Worm (Caenorhabditis elegans) whole organism, L3 larva: ENCODE measurements around the gene T08D10.4.

Experiments
- R02D3.7 ChIP-seq: fragments of 150-350 bp; optimal IDR thresholded peaks from 2 replicates; lab custom pipeline; 2014; ENCODE audit warnings: missing biosample characterization, missing genetic modification characterization
- ZK546.5 ChIP-seq: sonication (generic microtip); optimal IDR thresholded peaks from 2 replicates; lab custom pipeline; 2017; ENCODE audit warnings: missing biosample characterization, missing genetic modification characterization
- aly-2 ChIP-seq: fragments of 150-350 bp; optimal IDR thresholded peaks from 2 replicates; lab custom pipeline; 2014; ENCODE audit warnings: missing biosample characterization, missing genetic modification characterization
- ama-1 ChIP-seq: fragments of 150-350 bp; optimal IDR thresholded peaks from 2 replicates; lab custom pipeline; 2018
- ceh-28 ChIP-seq: fragments of 150-350 bp; optimal IDR thresholded peaks from 2 replicates; lab custom pipeline; 2014; ENCODE audit warnings: missing biosample characterization, missing genetic modification reagents, missing genetic modification characterization
- ceh-82 ChIP-seq: fragments of 150-350 bp; optimal IDR thresholded peaks from 2 replicates; lab custom pipeline; 2014; ENCODE audit warnings: missing biosample characterization, missing genetic modification characterization
- ceh-9 ChIP-seq: sonication (generic microtip); optimal IDR thresholded peaks from 2 replicates; lab custom pipeline; 2018; ENCODE audit warnings: missing biosample characterization, missing genetic modification characterization
- daf-12 ChIP-seq: fragments of 150-350 bp; optimal IDR thresholded peaks from 2 replicates; lab custom pipeline; 2014; ENCODE audit warnings: missing biosample characterization, missing genetic modification reagents, missing genetic modification characterization
- egl-27 ChIP-seq: sonication (generic microtip); optimal IDR thresholded peaks from 4 replicates; lab custom pipeline; 2017; ENCODE audit warnings: missing biosample characterization, missing genetic modification reagents, missing genetic modification characterization
- egl-5 ChIP-seq: fragments of 150-350 bp; optimal IDR thresholded peaks from 2 replicates; lab custom pipeline; 2017; ENCODE audit warnings: missing biosample characterization, missing genetic modification reagents, missing genetic modification characterization, inconsistent platforms
- elt-1 ChIP-seq: fragments of 150-350 bp; optimal IDR thresholded peaks from 2 replicates; lab custom pipeline; 2014; ENCODE audit warnings: missing biosample characterization, missing genetic modification characterization
- elt-2 ChIP-seq: sonication (generic microtip); optimal IDR thresholded peaks from 2 replicates; lab custom pipeline; 2016; ENCODE audit warnings: missing genetic modification reagents, mild to moderate bottlenecking, missing genetic modification characterization, missing compliant biosample characterization
- eor-1 ChIP-seq, 2 experiments: fragments of 150-350 bp; optimal IDR thresholded peaks; 2 replicates each; lab custom pipeline; 2014 to 2018; ENCODE audit warnings: missing biosample characterization in 2 of 2, missing genetic modification characterization in 2 of 2
- fkh-10 ChIP-seq: sonication (generic microtip); optimal IDR thresholded peaks from 2 replicates; lab custom pipeline; 2017; ENCODE audit warnings: missing biosample characterization, missing genetic modification reagents, missing genetic modification characterization
- fos-1 ChIP-seq: fragments of 150-350 bp; optimal IDR thresholded peaks from 2 replicates; lab custom pipeline; 2014; ENCODE audit warnings: missing biosample characterization, missing genetic modification characterization
- hmg-11 ChIP-seq: sonication (generic microtip); optimal IDR thresholded peaks from 2 replicates; lab custom pipeline; 2016; ENCODE audit warnings: missing genetic modification characterization, missing compliant biosample characterization
- jun-1 ChIP-seq: fragments of 150-350 bp; optimal IDR thresholded peaks from 2 replicates; lab custom pipeline; 2014; ENCODE audit warnings: missing biosample characterization, missing genetic modification reagents, missing genetic modification characterization
- lin-15B ChIP-seq: fragments of 150-350 bp; optimal IDR thresholded peaks from 2 replicates; lab custom pipeline; 2014; ENCODE audit warnings: missing biosample characterization, missing genetic modification characterization
- lin-39 ChIP-seq: fragments of 150-350 bp; optimal IDR thresholded peaks from 2 replicates; lab custom pipeline; 2018; ENCODE audit warnings: missing biosample characterization, missing genetic modification reagents, missing genetic modification characterization
- mml-1 ChIP-seq: fragments of 150-350 bp; sonication (generic microtip); optimal IDR thresholded peaks from 3 replicates; lab custom pipeline; 2014; ENCODE audit warnings: missing biosample characterization, missing genetic modification characterization
- nfya-1 ChIP-seq: sonication (generic microtip); optimal IDR thresholded peaks from 2 replicates; lab custom pipeline; 2017; ENCODE audit warnings: missing genetic modification characterization, mild to moderate bottlenecking, missing compliant biosample characterization, antibody characterized with exemption, moderate library complexity; ENCODE audit not compliant: insufficient read depth
- nhr-11 ChIP-seq: fragments of 150-350 bp; optimal IDR thresholded peaks from 2 replicates; lab custom pipeline; 2014; ENCODE audit warnings: missing biosample characterization, missing genetic modification characterization
- nhr-23 ChIP-seq: fragments of 150-350 bp; optimal IDR thresholded peaks from 2 replicates; lab custom pipeline; 2014; ENCODE audit warnings: missing biosample characterization, missing genetic modification reagents, missing genetic modification characterization
- nhr-237 ChIP-seq: fragments of 150-350 bp; optimal IDR thresholded peaks from 2 replicates; lab custom pipeline; 2014; ENCODE audit warnings: missing biosample characterization, missing genetic modification characterization
- nhr-25 ChIP-seq: sonication (generic microtip); optimal IDR thresholded peaks from 2 replicates; lab custom pipeline; 2017; ENCODE audit warnings: missing biosample characterization, missing genetic modification characterization
- nhr-28 ChIP-seq: fragments of 150-350 bp; optimal IDR thresholded peaks from 2 replicates; lab custom pipeline; 2014; ENCODE audit warnings: missing biosample characterization, missing genetic modification characterization
- nhr-43 ChIP-seq: sonication (generic microtip); optimal IDR thresholded peaks from 2 replicates; lab custom pipeline; 2016; ENCODE audit warnings: mild to moderate bottlenecking, missing genetic modification characterization, missing compliant biosample characterization; ENCODE audit not compliant: poor library complexity, severe bottlenecking
- nhr-67 ChIP-seq: fragments of 150-350 bp; optimal IDR thresholded peaks from 2 replicates; lab custom pipeline; 2014; ENCODE audit warnings: missing biosample characterization, missing genetic modification characterization
- nhr-76 ChIP-seq: fragments of 150-350 bp; sonication (generic microtip); optimal IDR thresholded peaks from 5 replicates; lab custom pipeline; 2014; ENCODE audit warnings: missing biosample characterization, missing genetic modification characterization
- nhr-77 ChIP-seq: fragments of 150-350 bp; optimal IDR thresholded peaks from 2 replicates; lab custom pipeline; 2014; ENCODE audit warnings: missing biosample characterization, missing genetic modification characterization
- pha-4 ChIP-seq: fragments of 150-350 bp; optimal IDR thresholded peaks from 2 replicates; lab custom pipeline; 2014; ENCODE audit warnings: missing biosample characterization, missing genetic modification reagents, missing genetic modification characterization
- pqm-1 ChIP-seq: fragments of 150-350 bp; optimal IDR thresholded peaks from 2 replicates; lab custom pipeline; 2017; ENCODE audit warnings: missing biosample characterization, missing genetic modification characterization, inconsistent platforms
- skn-1 ChIP-seq: fragments of 150-350 bp; optimal IDR thresholded peaks from 2 replicates; lab custom pipeline; 2014; ENCODE audit warnings: missing biosample characterization, missing genetic modification characterization
- snpc-4 ChIP-seq: fragments of 150-350 bp; optimal IDR thresholded peaks from 2 replicates; lab custom pipeline; 2014; ENCODE audit warnings: missing biosample characterization, missing genetic modification characterization
- tbx-2 ChIP-seq: sonication (generic microtip); optimal IDR thresholded peaks from 2 replicates; lab custom pipeline; 2016; ENCODE audit warnings: mild to moderate bottlenecking, missing genetic modification characterization, missing compliant biosample characterization
- unc-62 ChIP-seq: fragments of 150-350 bp; sonication (generic microtip); optimal IDR thresholded peaks from 4 replicates; lab custom pipeline; 2014; ENCODE audit warnings: missing biosample characterization, missing genetic modification reagents, missing genetic modification characterization
- ztf-11 ChIP-seq: fragments of 150-350 bp; optimal IDR thresholded peaks from 2 replicates; lab custom pipeline; 2014; ENCODE audit warnings: missing biosample characterization, missing genetic modification characterization
- ztf-4 ChIP-seq: fragments of 150-350 bp; optimal IDR thresholded peaks from 2 replicates; lab custom pipeline; 2014; ENCODE audit warnings: missing biosample characterization, missing genetic modification characterization

Gene T08D10.4

DNA sequence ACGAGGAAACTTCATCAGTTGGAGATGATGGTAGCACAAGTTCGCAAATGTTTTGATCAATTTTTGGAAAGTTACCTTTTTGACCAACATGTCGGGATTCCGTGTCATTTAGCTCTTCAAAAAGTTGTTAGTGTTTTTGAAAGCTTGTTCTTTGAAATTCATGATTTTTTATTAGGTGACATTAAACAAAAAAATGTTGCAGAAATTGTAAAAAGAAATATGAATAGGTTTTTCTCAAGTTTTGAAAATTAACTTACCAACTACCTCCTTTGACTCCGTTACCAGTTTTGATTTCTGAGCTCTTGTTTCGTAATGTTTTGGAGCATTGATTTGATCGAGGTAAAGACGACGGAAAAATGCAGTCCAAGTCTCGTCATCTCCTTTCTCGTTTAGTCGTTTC, 1.0 kb downstream of the T08D10.4 start:
- TF ChIP-seq eor-1 (tag; optimal IDR thresholded peaks at IDR 0.05; lab: Kevin White, UChicago), result no peak
- TF ChIP-seq ZK546.5 (tag; lab: Kevin White, UChicago), result no peak
- TF ChIP-seq skn-1 (tag; lab: Kevin White, UChicago), result no peak
- no peak for TF ChIP-seq nhr-43 (tag; lab: Kevin White, UChicago)
- no peak for TF ChIP-seq pqm-1 (tag; lab: Kevin White, UChicago)
- TF ChIP-seq nhr-11 (tag; lab: Kevin White, UChicago), result no peak
- no peak for TF ChIP-seq daf-12 (tag; lab: Kevin White, UChicago)
- no peak for TF ChIP-seq nhr-67 (tag; lab: Kevin White, UChicago)
- no peak for TF ChIP-seq fkh-10 (GFP tag; lab: Kevin White, UChicago)
- TF ChIP-seq mml-1 (tag; lab: Kevin White, UChicago), result no peak
- no peak for TF ChIP-seq ama-1 (lab: Kevin White, UChicago)
- TF ChIP-seq pha-4 (tag; lab: Kevin White, UChicago), result no peak
- TF ChIP-seq ztf-4 (tag; lab: Kevin White, UChicago), result no peak
- TF ChIP-seq nhr-25, result no peak
- no peak for TF ChIP-seq tbx-2
- no peak for TF ChIP-seq nhr-76 (tag; lab: Kevin White, UChicago)
- TF ChIP-seq unc-62 (GFP tag; lab: Kevin White, UChicago), result no peak
- no peak for TF ChIP-seq nfya-1 (tag; lab: Kevin White, UChicago)
- no peak for TF ChIP-seq nhr-77

- TF ChIP-seq nhr-11 (tag; lab: Kevin White, UChicago) (no peak), nhr-43 (tag; lab: Kevin White, UChicago) (no peak), pqm-1 (tag; lab: Kevin White, UChicago) (no peak), elt-1 (tag; lab: Kevin White, UChicago) (no peak), elt-2 (tag; lab: Kevin White, UChicago) (peak; percentile 6), hmg-11 (peak; percentile 64), lin-39 (no peak), egl-27 (no peak), pha-4 (tag; lab: Kevin White, UChicago) (peak; percentile 50), skn-1 (tag; lab: Kevin White, UChicago) (no peak), nhr-237 (tag; lab: Kevin White, UChicago) (no peak), snpc-4 (no peak), fkh-10 (GFP tag; lab: Kevin White, UChicago) (no peak), nhr-25 (no peak)
Measured at ce11 chrX:11948184-11948894, 4.8 kb downstream of the T08D10.4 start, which contains the start of gene lsd-1. lsd-1 (plus strand) TSS chrX:11948844.

- peak; percentile 42 for TF ChIP-seq lin-39
- peak; percentile 38 for TF ChIP-seq skn-1 (tag; lab: Kevin White, UChicago)
- no peak for TF ChIP-seq fos-1 (tag; lab: Kevin White, UChicago)
- TF ChIP-seq ceh-82 (tag; lab: Kevin White, UChicago), result no peak
- TF ChIP-seq nhr-25, result peak; percentile 62
- peak; percentile 27 for TF ChIP-seq snpc-4
- peak; percentile 19 for TF ChIP-seq nhr-23
- no peak for TF ChIP-seq nhr-28 (tag; lab: Kevin White, UChicago)
- no peak for TF ChIP-seq aly-2 (tag; lab: Kevin White, UChicago)
- no peak for TF ChIP-seq ceh-9 (tag; lab: Kevin White, UChicago)
- TF ChIP-seq jun-1 (tag; lab: Kevin White, UChicago), result no peak
- no peak for TF ChIP-seq ztf-11 (tag; lab: Kevin White, UChicago)
- TF ChIP-seq hmg-11, result peak; percentile 81
- TF ChIP-seq lin-15B (tag; lab: Kevin White, UChicago), result peak; percentile 17
- TF ChIP-seq elt-2 (tag; lab: Kevin White, UChicago), result peak; percentile 27
- TF ChIP-seq nhr-237 (tag; lab: Kevin White, UChicago), result no peak
- TF ChIP-seq daf-12 (tag; lab: Kevin White, UChicago), result no peak
- TF ChIP-seq nhr-43 (tag; lab: Kevin White, UChicago), result peak; percentile 34
- TF ChIP-seq egl-5 (tag; lab: Kevin White, UChicago), result peak; percentile 53
- peak; percentile 80 for TF ChIP-seq ceh-28 (tag; lab: Kevin White, UChicago)
- TF ChIP-seq pqm-1 (tag; lab: Kevin White, UChicago), result peak; percentile 16
- TF ChIP-seq nhr-67 (tag; lab: Kevin White, UChicago), result no peak
- TF ChIP-seq nhr-76 (tag; lab: Kevin White, UChicago), result no peak
- TF ChIP-seq R02D3.7 (tag; lab: Kevin White, UChicago), result no peak
- peak; percentile 68 for TF ChIP-seq pha-4 (tag; lab: Kevin White, UChicago)
Measured at ce11 chrX:11946788-11947463, 6.2 kb downstream of the T08D10.4 start, which contains the start of gene nfya-1. nfya-1 (minus strand) TSS chrX:11946838.
